Worm (Caenorhabditis elegans): ENCODE results near the gene C49C3.4.

DNA sequence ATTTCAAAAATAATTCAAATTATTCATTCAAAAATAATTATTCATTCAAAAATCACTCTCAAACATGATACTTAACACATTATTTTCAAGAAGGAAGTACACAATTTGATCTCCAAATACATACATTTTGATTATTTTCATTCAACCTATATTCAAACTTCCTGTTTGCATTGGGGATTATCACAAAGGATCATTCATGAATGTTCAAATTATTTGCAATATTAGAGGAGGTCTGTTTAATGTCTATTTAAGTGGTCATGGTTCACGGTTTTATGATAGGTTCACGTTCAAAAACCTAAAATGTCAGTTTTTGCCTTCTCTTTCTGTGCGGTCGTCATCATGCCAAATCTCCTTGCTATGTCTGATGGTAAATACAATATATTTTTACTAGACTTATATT is 40.5 kb downstream of the C49C3.4 start, which contains the start of gene clec-202:
- no peak for TF ChIP-seq flt-1 (GFP tag; IDR thresholded peaks at IDR 0.05)
- no peak for TF ChIP-seq ztf-23 (GFP tag; IDR thresholded peaks at IDR 0.05)
- TF ChIP-seq klf-2 (GFP tag; conservative IDR thresholded peaks at IDR 0.05) = no peak
- TF ChIP-seq med-1 (GFP tag; optimal IDR thresholded peaks at IDR 0.05; ENCODE audit: insufficient read depth) = no peak
- no peak for TF ChIP-seq T22C8.4 (GFP tag; IDR thresholded peaks at IDR 0.05)
- TF ChIP-seq ztf-29 (GFP tag; IDR thresholded peaks at IDR 0.05) = no peak
- TF ChIP-seq tab-1 (GFP tag; IDR thresholded peaks at IDR 0.05) = no peak
- TF ChIP-seq cog-1 (tag; optimal IDR thresholded peaks at IDR 0.05) = no peak
